Worm (Caenorhabditis elegans) whole organism, dauer: ENCODE results near the gene Y75B8A.7.

ENCODE experiments used
- unc-62 ChIP-seq: sonication (generic microtip); optimal IDR thresholded peaks from 2 replicates; lab custom pipeline; 2017; ENCODE audit warnings: missing biosample characterization, missing genetic modification reagents, missing genetic modification characterization

The Y75B8A.7 gene

DNA sequence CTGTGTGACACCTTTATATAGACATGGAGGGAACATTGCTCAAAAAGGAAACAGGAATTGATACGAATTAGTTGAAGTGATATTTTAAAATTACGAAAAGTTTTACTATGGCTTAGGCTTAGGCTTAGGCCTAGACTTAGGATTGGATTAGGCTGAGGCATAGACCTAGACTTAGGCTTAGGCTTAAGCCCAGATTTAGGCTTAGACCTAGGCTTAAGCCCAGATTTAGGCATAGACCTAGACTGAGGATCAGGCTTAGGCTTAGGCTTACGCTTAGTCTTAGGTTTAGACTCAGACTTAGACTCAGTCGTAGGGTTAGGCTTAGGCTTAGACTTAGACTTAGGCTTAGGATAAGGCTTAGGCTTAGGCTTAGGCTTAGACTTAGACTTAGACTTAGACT is 43.3 kb downstream of the Y75B8A.7 start:
- no peak for TF ChIP-seq unc-62 (GFP tag; lab: Kevin White, UChicago)

DNA sequence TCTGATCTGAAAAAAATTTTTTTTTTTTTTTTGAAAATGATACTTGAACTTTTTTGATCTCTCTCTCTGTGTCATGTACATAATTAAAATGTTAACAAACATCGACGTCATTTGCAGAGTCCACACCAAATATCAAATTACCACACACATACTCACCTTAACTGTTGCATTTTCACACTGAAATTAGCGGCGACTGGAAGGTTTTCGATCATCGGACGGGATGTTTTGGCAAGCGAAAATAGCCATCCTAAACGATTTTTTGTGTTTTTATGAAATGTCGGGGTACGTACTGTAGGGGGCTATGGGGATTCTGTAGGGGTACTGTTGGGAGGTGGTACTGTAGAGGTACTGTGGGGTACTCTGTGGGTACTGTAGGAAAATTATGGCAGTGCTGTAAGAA is 45.4 kb downstream of the Y75B8A.7 start:
- TF ChIP-seq unc-62 (GFP tag; lab: Kevin White, UChicago) = no peak

DNA sequence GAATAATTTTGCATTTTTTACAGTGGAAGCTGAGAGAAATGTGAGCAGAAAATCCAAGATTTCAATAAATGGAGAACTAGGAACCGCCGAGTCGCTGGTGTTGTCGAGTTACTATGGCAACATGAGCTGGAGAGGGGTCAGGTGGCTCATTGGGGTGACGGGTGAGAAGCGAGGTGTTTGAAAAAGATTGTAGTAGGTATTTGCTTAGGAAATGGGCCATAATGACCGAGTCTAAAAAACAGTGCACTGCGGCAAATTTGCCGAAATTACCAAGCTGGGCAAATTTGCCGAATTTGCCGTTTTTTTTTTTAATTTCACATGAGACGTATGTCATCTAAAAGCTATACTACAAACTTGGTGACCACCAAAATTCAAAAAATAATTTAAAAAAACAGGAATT is 49.7 kb downstream of the Y75B8A.7 start, which contains the start of gene osm-12:
Gene osm-12, minus strand, starts transcription at position 101 of the 400 bp plus-strand sequence.
- no peak for TF ChIP-seq unc-62 (GFP tag; lab: Kevin White, UChicago)

- no peak for TF ChIP-seq unc-62 (GFP tag; lab: Kevin White, UChicago)
Observed at ce11 chrIII:12205271-12205670, 52.6 kb downstream of the Y75B8A.7 start.

- TF ChIP-seq unc-62 (GFP tag; lab: Kevin White, UChicago) = no peak
Observed at ce11 chrIII:12207574-12207973, 54.9 kb downstream of the Y75B8A.7 start.
